Fruit fly (Drosophila melanogaster) ovary, adult (tissue): ENCODE measurements around the gene CG3984.

Experiments used
- CG17801 ChIP-seq: fragments of 200-800 bp; optimal IDR thresholded peaks from 2 replicates; lab custom pipeline; 2019; ENCODE audit warnings: missing biosample characterization, mild to moderate bottlenecking, missing genetic modification characterization, moderate library complexity; ENCODE audit not compliant: partially characterized antibody

Gene CG3984

dm6 chr3R:15136846-15137245 lies at the start of gene CG3984, which contains the start of gene CG6912:
CG3984 (plus strand) TSS chr3R:15137148.
CG6912 (minus strand) TSS chr3R:15137004.
- no peak for TF ChIP-seq CG17801 (GFP tag; lab: Kevin White, UChicago)

dm6 chr3R:15087606-15088193 lies 49.2 kb upstream of the CG3984 start:
- peak; percentile 43 for TF ChIP-seq CG17801 (GFP tag; lab: Kevin White, UChicago)

- no peak for TF ChIP-seq CG17801 (GFP tag; lab: Kevin White, UChicago)
These were observed 48.7 kb upstream of the CG3984 start for dm6 chr3R:15088258-15088657.

- TF ChIP-seq CG17801 (GFP tag; lab: Kevin White, UChicago): no peak
These were observed 47.6 kb upstream of the CG3984 start for dm6 chr3R:15089250-15089921.

dm6 chr3R:15089922-15090261 lies 47.1 kb upstream of the CG3984 start:
- no peak for TF ChIP-seq CG17801 (GFP tag; lab: Kevin White, UChicago)

dm6 chr3R:15091680-15092343 lies 45.1 kb upstream of the CG3984 start:
- TF ChIP-seq CG17801 (GFP tag; lab: Kevin White, UChicago): no peak

- no peak for TF ChIP-seq CG17801 (GFP tag; lab: Kevin White, UChicago)
These were observed 44.6 kb upstream of the CG3984 start for dm6 chr3R:15092351-15092750.

- no peak for TF ChIP-seq CG17801 (GFP tag; lab: Kevin White, UChicago)
These were observed 44.2 kb upstream of the CG3984 start for dm6 chr3R:15092784-15093183.

dm6 chr3R:15094218-15094928 lies 42.6 kb upstream of the CG3984 start:
- no peak for TF ChIP-seq CG17801 (GFP tag; lab: Kevin White, UChicago)

- no peak for TF ChIP-seq CG17801 (GFP tag; lab: Kevin White, UChicago)
These were observed 42.1 kb upstream of the CG3984 start for dm6 chr3R:15094929-15095236.

- peak; percentile 69 for TF ChIP-seq CG17801 (GFP tag; lab: Kevin White, UChicago)
These were observed 41.4 kb upstream of the CG3984 start, which contains the start of gene CG6966 for dm6 chr3R:15095550-15096031. CG6966 (minus strand) TSS chr3R:15095631.

dm6 chr3R:15110135-15110534 lies 26.8 kb upstream of the CG3984 start:
- TF ChIP-seq CG17801 (GFP tag; lab: Kevin White, UChicago): no peak

- TF ChIP-seq CG17801 (GFP tag; lab: Kevin White, UChicago): no peak
These were observed 24.7 kb upstream of the CG3984 start for dm6 chr3R:15112232-15112631.

dm6 chr3R:15113584-15113983 lies 23.4 kb upstream of the CG3984 start:
- no peak for TF ChIP-seq CG17801 (GFP tag; lab: Kevin White, UChicago)
